Fruit fly (Drosophila melanogaster) ovary, adult (tissue): ENCODE data around the gene CG34337.

Experiments
- CG17801 ChIP-seq: fragments of 200-800 bp; optimal IDR thresholded peaks from 2 replicates; lab custom pipeline; 2019; ENCODE audit warnings: missing biosample characterization, mild to moderate bottlenecking, missing genetic modification characterization, moderate library complexity; ENCODE audit not compliant: partially characterized antibody

The CG34337 gene

DNA sequence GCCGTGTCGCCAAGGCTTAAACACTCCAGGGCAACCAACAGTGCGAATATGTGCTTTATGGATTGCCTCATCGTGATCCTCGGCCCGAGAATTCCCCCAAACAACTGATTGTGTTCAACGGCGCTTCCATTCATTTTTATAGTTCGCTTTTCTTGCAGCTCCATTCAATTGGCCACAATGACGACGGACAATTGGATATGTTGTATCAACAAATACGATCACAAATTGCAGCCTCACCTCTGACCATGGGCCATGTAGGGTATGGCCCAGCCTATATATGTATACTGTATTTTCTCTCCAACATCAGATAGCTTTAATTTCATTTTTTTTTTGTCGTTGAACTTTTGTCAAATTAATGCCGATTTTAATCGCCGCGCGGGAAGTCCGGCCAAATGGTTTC lies 7.7 kb downstream of the CG34337 start, which contains the start of gene CG15036:
CG15036 (minus strand) TSS at position 101 of the 400 bp plus-strand sequence.
- no peak for TF ChIP-seq CG17801 (GFP tag; lab: Kevin White, UChicago)

- TF ChIP-seq CG17801 (GFP tag; lab: Kevin White, UChicago): no peak
Measured at dm6 chrX:7425643-7426042, 8.6 kb downstream of the CG34337 start, which contains the start of gene CG32726. Gene CG32726, minus strand, starts transcription at chrX:7425743.

DNA sequence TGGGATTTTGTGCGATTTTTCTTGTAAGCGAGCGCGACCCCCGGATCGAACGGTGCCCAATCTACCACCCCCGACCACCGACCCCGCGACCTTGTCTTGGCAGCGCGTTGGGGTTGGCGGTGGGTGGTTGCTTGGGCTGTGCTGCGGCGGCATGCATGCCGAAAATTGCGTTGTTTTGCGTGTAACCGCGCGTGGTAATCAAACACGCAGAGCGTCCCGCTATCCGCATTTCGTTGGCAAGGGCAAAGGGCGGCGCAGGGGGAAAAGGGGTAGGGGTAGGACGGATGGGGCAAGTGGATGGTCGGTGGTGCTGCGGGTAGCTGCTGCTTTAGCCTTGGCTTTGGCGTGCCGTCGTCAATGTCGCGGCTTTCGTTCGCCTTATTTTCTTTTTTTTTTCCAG lies 15.3 kb downstream of the CG34337 start:
- no peak for TF ChIP-seq CG17801 (GFP tag; lab: Kevin White, UChicago)

DNA sequence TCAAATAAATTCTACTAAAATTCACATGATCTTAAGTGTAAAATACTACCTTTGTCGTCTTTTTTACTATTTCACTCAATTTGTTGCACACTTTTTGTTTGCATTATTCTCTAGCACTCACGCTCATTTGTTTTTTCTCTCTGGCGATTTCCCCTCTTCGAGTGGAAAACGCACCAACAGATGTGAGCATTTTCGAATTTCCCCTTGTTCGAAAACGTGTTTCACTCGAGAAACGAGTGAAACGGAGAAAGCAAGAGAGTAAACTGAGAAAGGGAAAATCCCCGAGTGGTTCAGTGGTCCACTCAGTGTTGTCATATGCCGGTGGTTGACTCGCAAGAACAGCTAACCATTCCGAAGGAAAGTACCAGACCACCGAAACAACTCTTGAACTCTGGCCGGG lies 28.0 kb downstream of the CG34337 start:
- TF ChIP-seq CG17801 (GFP tag; lab: Kevin White, UChicago): no peak

DNA sequence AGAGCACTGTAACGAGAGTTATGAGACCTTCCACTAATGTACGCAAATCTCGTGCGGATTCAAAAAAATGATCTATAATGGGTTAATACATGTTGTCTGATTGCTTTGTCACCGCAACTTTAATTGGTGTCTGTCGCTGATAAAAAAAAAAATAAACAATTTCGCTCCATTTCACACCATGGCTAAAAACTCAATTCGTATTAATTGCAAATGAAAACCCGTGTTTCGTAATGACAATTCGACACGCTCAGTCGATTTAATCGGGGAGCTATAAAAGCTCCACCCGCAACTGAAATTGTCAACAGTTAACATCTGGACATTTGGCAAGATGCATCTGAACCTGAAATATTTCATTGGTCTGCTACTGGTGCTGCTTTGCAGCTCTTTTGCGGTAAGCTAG lies 34.9 kb downstream of the CG34337 start, which contains the start of gene CG11368:
CG11368 (plus strand) TSS at position 301 of the 400 bp plus-strand sequence.
- TF ChIP-seq CG17801 (GFP tag; lab: Kevin White, UChicago): no peak

dm6 chrX:7453236-7453635 lies 36.2 kb downstream of the CG34337 start, which contains the start of gene CG43198:
Gene CG43198, minus strand, starts transcription at chrX:7453336.
- no peak for TF ChIP-seq CG17801 (GFP tag; lab: Kevin White, UChicago)

DNA sequence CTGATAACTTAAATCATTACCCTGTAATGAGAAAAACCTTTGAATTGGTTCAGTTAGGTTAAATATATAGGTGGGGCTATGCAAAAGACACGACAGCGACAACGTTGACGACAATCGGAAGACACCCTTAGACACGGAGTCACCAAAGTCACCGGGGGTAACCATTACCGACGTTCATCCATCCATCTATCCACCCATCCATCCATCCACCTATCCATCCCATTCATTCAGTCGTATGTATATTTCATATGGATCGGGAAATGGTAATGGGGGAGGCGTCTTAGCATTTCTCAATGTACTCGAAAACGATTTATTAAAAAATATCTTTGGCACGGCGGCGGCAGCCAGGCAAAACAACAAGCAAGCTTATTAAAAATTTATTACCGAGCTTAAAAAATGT lies 45.0 kb downstream of the CG34337 start:
- TF ChIP-seq CG17801 (GFP tag; lab: Kevin White, UChicago): no peak

- no peak for TF ChIP-seq CG17801 (GFP tag; lab: Kevin White, UChicago)
Measured at dm6 chrX:7466328-7466727, 49.3 kb downstream of the CG34337 start.
